Fruit fly (Drosophila melanogaster) whole organism, prepupa: ENCODE data around the gene Bub3.

ENCODE experiments used
- Blimp-1 ChIP-seq: fragments of 200-800 bp; sonication (Bioruptor generic); optimal IDR thresholded peaks from 3 replicates; lab custom pipeline; 2017; ENCODE audit warnings: missing biosample characterization, missing genetic modification characterization, mild to moderate bottlenecking, moderate library complexity, missing genetic modification reagents
- CG10631 ChIP-seq: fragments of 200-800 bp; sonication (Bioruptor generic); optimal IDR thresholded peaks from 2 replicates; lab custom pipeline; 2016; ENCODE audit warnings: missing biosample characterization, missing genetic modification characterization
- CG10669 ChIP-seq: fragments of 200-800 bp; sonication (Bioruptor generic); optimal IDR thresholded peaks from 3 replicates; lab custom pipeline; 2018; ENCODE audit warnings: missing biosample characterization, mild to moderate bottlenecking, missing genetic modification characterization, moderate library complexity
- CG11294 ChIP-seq: fragments of 200-800 bp; sonication (Bioruptor generic); IDR thresholded peaks from 2 replicates; pipeline ENCODE4 v1.3.6; 2022; ENCODE audit warnings: missing biosample characterization, missing genetic modification characterization
- CG11902 ChIP-seq: fragments of 200-800 bp; sonication (Bioruptor generic); optimal IDR thresholded peaks from 3 replicates; lab custom pipeline; 2016; ENCODE audit warnings: missing biosample characterization, missing genetic modification characterization
- CG15336 ChIP-seq: fragments of 200-800 bp; sonication (Bioruptor generic); IDR thresholded peaks from 2 replicates; pipeline ENCODE4 v1.3.6; 2022; ENCODE audit warnings: missing biosample characterization, missing genetic modification characterization
- CG16779 ChIP-seq: fragments of 200-800 bp; sonication (Bioruptor generic); optimal IDR thresholded peaks from 3 replicates; lab custom pipeline; 2017; ENCODE audit warnings: missing biosample characterization, mild to moderate bottlenecking, missing genetic modification characterization
- CG3032 ChIP-seq: fragments of 200-800 bp; optimal IDR thresholded peaks from 2 replicates; lab custom pipeline; 2019; ENCODE audit warnings: missing biosample characterization, mild to moderate bottlenecking, missing genetic modification characterization, moderate library complexity
- CG31627 ChIP-seq: fragments of 200-800 bp; sonication (Bioruptor generic); optimal IDR thresholded peaks from 3 replicates; lab custom pipeline; 2016; ENCODE audit warnings: missing biosample characterization, missing genetic modification characterization
- CG3919 ChIP-seq: fragments of 200-800 bp; sonication (Bioruptor generic); optimal IDR thresholded peaks from 3 replicates; lab custom pipeline; 2016; ENCODE audit warnings: missing biosample characterization, missing genetic modification characterization
- CG4318 ChIP-seq: fragments of 200-800 bp; sonication (Bioruptor generic); optimal IDR thresholded peaks from 3 replicates; lab custom pipeline; 2017; ENCODE audit warnings: missing biosample characterization, mild to moderate bottlenecking, missing genetic modification characterization
- CG6163 ChIP-seq: fragments of 200-800 bp; sonication (Bioruptor generic); IDR thresholded peaks from 3 replicates; pipeline ENCODE4 v1.3.6; 2022; ENCODE audit warnings: missing biosample characterization, missing genetic modification characterization
- CG6276 ChIP-seq: fragments of 200-800 bp; sonication (Bioruptor generic); optimal IDR thresholded peaks from 2 replicates; lab custom pipeline; 2017; ENCODE audit warnings: missing biosample characterization, mild to moderate bottlenecking, missing genetic modification characterization
- CG7368 ChIP-seq: fragments of 200-800 bp; sonication (Bioruptor generic); optimal IDR thresholded peaks from 3 replicates; lab custom pipeline; 2016; ENCODE audit warnings: missing biosample characterization, missing genetic modification characterization
- CG8119 ChIP-seq: fragments of 200-800 bp; sonication (Bioruptor generic); IDR thresholded peaks from 3 replicates; pipeline ENCODE4 v1.3.6; 2022; ENCODE audit warnings: missing biosample characterization, missing genetic modification characterization
- Eip75B ChIP-seq: fragments of 200-800 bp; sonication (Bioruptor generic); optimal IDR thresholded peaks from 3 replicates; lab custom pipeline; 2016; ENCODE audit warnings: missing biosample characterization, missing genetic modification characterization
- Eip78C ChIP-seq: fragments of 200-800 bp; sonication (Bioruptor generic); peaks from one replicate; lab custom pipeline; 2016; ENCODE audit warnings: missing biosample characterization, missing genetic modification characterization
- Eip93F ChIP-seq: fragments of 200-800 bp; sonication (Bioruptor generic); optimal IDR thresholded peaks from 2 replicates; lab custom pipeline; 2016; ENCODE audit warnings: missing biosample characterization, mild to moderate bottlenecking, missing genetic modification characterization
- Hr38 ChIP-seq: sonication (Bioruptor generic); optimal IDR thresholded peaks from 2 replicates; lab custom pipeline; 2016; ENCODE audit warnings: missing biosample characterization, missing genetic modification characterization
- OdsH ChIP-seq: fragments of 200-800 bp; sonication (Bioruptor generic); optimal IDR thresholded peaks from 3 replicates; lab custom pipeline; 2016; ENCODE audit warnings: missing biosample characterization, missing genetic modification characterization
- Smox ChIP-seq: fragments of 200-800 bp; sonication (Bioruptor generic); optimal IDR thresholded peaks from 3 replicates; lab custom pipeline; 2016; ENCODE audit warnings: missing biosample characterization, missing genetic modification characterization
- Sox102F ChIP-seq: fragments of 200-800 bp; sonication (Bioruptor generic); optimal IDR thresholded peaks from 2 replicates; lab custom pipeline; 2016; ENCODE audit warnings: missing biosample characterization, mild to moderate bottlenecking, missing genetic modification characterization
- Sox14 ChIP-seq: fragments of 200-800 bp; sonication (Bioruptor generic); optimal IDR thresholded peaks from 3 replicates; lab custom pipeline; 2016; ENCODE audit warnings: missing biosample characterization, missing genetic modification characterization
- Sox15 ChIP-seq: fragments of 200-800 bp; sonication (Bioruptor generic); optimal IDR thresholded peaks from 3 replicates; lab custom pipeline; 2016; ENCODE audit warnings: missing biosample characterization, missing genetic modification characterization
- dac ChIP-seq: fragments of 200-800 bp; sonication (Bioruptor generic); optimal IDR thresholded peaks from 2 replicates; lab custom pipeline; 2017; ENCODE audit warnings: missing biosample characterization, mild to moderate bottlenecking, missing genetic modification characterization
- esn ChIP-seq: fragments of 200-800 bp; sonication (Bioruptor generic); optimal IDR thresholded peaks from 2 replicates; lab custom pipeline; 2016; ENCODE audit warnings: missing biosample characterization, mild to moderate bottlenecking, missing genetic modification characterization, moderate library complexity
- fd59A ChIP-seq: fragments of 200-800 bp; sonication (Bioruptor generic); optimal IDR thresholded peaks from 2 replicates; lab custom pipeline; 2017; ENCODE audit warnings: missing biosample characterization, mild to moderate bottlenecking, missing genetic modification characterization, missing genetic modification reagents
- fd85E ChIP-seq: fragments of 200-800 bp; sonication (Bioruptor generic); optimal IDR thresholded peaks from 3 replicates; lab custom pipeline; 2016; ENCODE audit warnings: missing biosample characterization, missing genetic modification characterization
- fkh ChIP-seq: fragments of 200-800 bp; sonication (Bioruptor generic); optimal IDR thresholded peaks from 3 replicates; lab custom pipeline; 2017; ENCODE audit warnings: missing biosample characterization, mild to moderate bottlenecking, missing genetic modification characterization, moderate library complexity
- net ChIP-seq: fragments of 200-800 bp; sonication (Bioruptor generic); optimal IDR thresholded peaks from 3 replicates; lab custom pipeline; 2016; ENCODE audit warnings: missing biosample characterization, missing genetic modification characterization
- salr ChIP-seq, 2 experiments: fragments of 200-800 bp; sonication (Bioruptor generic); optimal IDR thresholded peaks; 3 replicates each; lab custom pipeline; 2016 to 2018; ENCODE audit warnings: missing biosample characterization in 2 of 2, missing genetic modification characterization in 2 of 2, mild to moderate bottlenecking in 1 of 2
- spab ChIP-seq: fragments of 200-800 bp; sonication (Bioruptor generic); optimal IDR thresholded peaks from 2 replicates; lab custom pipeline; 2017; ENCODE audit warnings: missing biosample characterization, mild to moderate bottlenecking, missing genetic modification characterization, missing genetic modification reagents
- svp ChIP-seq: fragments of 200-800 bp; sonication (Bioruptor generic); peaks from one replicate; lab custom pipeline; 2016; ENCODE audit warnings: missing biosample characterization, missing genetic modification characterization

The Bub3 gene

dm6 chr3R:29714314-29714713 lies 39.1 kb upstream of the Bub3 start, which contains the start of gene Obp99d:
Gene Obp99d, plus strand, starts transcription at chr3R:29714505.
- TF ChIP-seq CG3919 (GFP tag; lab: Kevin White, UChicago) (no peak), esn (GFP tag; lab: Kevin White, UChicago) (no peak), Sox15 (no peak), CG6163 (GFP tag; lab: Robert Waterston, UW) (no peak), fd59A (GFP tag; lab: Kevin White, UChicago) (no peak), CG11294 (no peak), Eip75B (GFP tag; lab: Kevin White, UChicago) (no peak), fkh (GFP tag; lab: Kevin White, UChicago) (no peak), dac (no peak), CG8119 (GFP tag; lab: Robert Waterston, UW) (no peak), Eip78C (GFP tag; lab: Kevin White, UChicago) (no peak), Blimp-1 (no peak), CG31627 (GFP tag; lab: Kevin White, UChicago) (no peak), CG6276 (no peak), Smox (GFP tag; lab: Kevin White, UChicago) (no peak), CG11902 (GFP tag; lab: Kevin White, UChicago) (no peak), Hr38 (GFP tag; lab: Kevin White, UChicago) (no peak), CG4318 (no peak), CG10669 (GFP tag; lab: Kevin White, UChicago) (no peak)

DNA sequence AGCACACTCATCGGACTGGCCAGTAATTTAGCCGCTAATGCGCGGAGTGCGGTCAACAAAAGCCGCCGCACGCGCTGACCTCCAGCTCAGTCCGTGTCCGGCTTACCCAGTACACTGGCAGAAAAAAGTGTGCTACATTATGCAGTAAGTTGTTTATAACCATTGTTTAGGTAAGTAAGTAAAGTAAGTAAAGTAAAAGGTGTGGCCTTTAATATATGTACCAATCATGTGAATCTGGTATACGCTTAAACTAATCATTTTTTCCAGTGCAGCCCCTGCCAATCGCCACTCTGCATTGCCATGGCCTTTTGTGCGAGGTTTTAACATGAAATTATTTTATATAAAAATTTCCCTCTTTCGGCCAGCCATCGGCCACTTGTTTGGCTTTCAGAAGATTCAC lies 36.2 kb upstream of the Bub3 start:
- TF ChIP-seq Eip78C (GFP tag; lab: Kevin White, UChicago) (peak; percentile 13), Sox14 (GFP tag; lab: Kevin White, UChicago) (no peak), Blimp-1 (no peak)

- TF ChIP-seq svp (GFP tag; lab: Kevin White, UChicago) (peak; percentile 4), Sox14 (GFP tag; lab: Kevin White, UChicago) (peak; percentile 55), spab (GFP tag; lab: Kevin White, UChicago) (no peak), CG6276 (no peak), salr (GFP tag; optimal IDR thresholded peaks at IDR 0.05; lab: Kevin White, UChicago) (no peak)
Observed at dm6 chr3R:29708322-29708721, 33.1 kb upstream of the Bub3 start.

DNA sequence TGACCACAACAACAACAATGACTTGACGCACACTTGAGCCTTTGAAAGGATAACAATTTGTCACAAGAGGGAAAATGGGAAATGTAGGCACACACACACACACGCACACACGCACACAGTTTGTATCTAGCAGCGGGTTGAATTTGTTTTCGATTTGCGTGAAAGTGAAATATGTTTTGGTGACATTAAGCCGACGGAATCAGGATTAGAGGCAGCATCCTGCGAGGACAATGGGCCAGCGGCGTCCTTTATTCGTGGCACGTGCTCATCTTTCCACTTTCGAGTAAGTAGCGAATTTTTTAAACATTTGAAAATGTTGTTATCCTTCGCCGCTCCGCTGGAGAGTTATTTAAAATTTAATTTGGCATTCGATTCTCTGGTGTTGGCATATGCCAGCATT lies 32.0 kb upstream of the Bub3 start:
- no peak for TF ChIP-seq Eip93F
- no peak for TF ChIP-seq CG7368 (GFP tag; lab: Kevin White, UChicago)
- no peak for TF ChIP-seq fkh (GFP tag; lab: Kevin White, UChicago)
- no peak for TF ChIP-seq CG16779 (tag; lab: Kevin White, UChicago)
- TF ChIP-seq CG3032 (tag; lab: Kevin White, UChicago) = no peak
- TF ChIP-seq Smox (GFP tag; lab: Kevin White, UChicago) = no peak
- no peak for TF ChIP-seq Sox102F (GFP tag; lab: Kevin White, UChicago)
- no peak for TF ChIP-seq CG10631 (GFP tag; lab: Kevin White, UChicago)
- TF ChIP-seq net (GFP tag; lab: Kevin White, UChicago) = no peak
- TF ChIP-seq esn (GFP tag; lab: Kevin White, UChicago) = no peak
- TF ChIP-seq, all 60 proteins: peak for 0

DNA sequence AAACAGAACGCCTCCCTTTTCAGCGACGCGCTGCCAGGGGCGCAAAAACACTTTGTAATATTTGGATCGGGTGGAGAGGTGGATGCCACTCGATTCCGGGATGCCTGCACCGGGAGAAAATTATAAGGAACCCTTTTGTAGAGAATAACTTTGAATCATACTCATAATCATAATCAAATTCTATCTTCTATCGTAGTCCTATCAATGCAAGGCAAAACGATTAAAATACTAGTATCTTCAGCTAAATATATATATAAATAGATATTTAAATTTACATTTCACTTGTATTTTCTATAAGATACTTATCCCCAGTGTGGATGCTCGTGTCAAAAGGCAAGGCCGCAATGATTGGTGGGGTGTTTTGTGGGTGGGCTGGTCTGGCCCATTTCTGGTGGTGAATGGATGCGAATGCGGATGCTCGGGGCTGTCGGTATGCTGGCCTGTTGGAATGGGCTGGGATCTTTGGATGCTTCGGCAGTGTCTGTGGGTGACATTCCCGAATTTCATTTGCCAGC lies 30.6 kb upstream of the Bub3 start:
- TF ChIP-seq fd85E (no peak), dac (no peak), CG15336 (GFP tag; lab: Robert Waterston, UW) (no peak), CG10631 (GFP tag; lab: Kevin White, UChicago) (no peak), Sox15 (no peak), OdsH (GFP tag; lab: Kevin White, UChicago) (no peak)
- TF ChIP-seq, all 60 proteins: peak for 0
